Worm (Caenorhabditis elegans): ENCODE data around the gene Y73B3A.8.
"Not testable (repeated sequence)": the region's sequence is repeated elsewhere in the genome, so short reads cannot be mapped to it uniquely, and the experiment has no call there.

- not testable (repeated sequence) for TF ChIP-seq hlh-30 (tag; optimal IDR thresholded peaks at IDR 0.05; ENCODE audit: insufficient read depth); ceh-31 (tag; optimal IDR thresholded peaks at IDR 0.05); C38D4.7 (GFP tag; optimal IDR thresholded peaks at IDR 0.05); nfya-1 (tag; optimal IDR thresholded peaks at IDR 0.05); pag-3 (tag; optimal IDR thresholded peaks at IDR 0.05; ENCODE audit: borderline replicate concordance); unc-55 (GFP tag; optimal IDR thresholded peaks at IDR 0.05); dve-1 (tag; optimal IDR thresholded peaks at IDR 0.05); ceh-9 (tag; optimal IDR thresholded peaks at IDR 0.05); K09A11.1 (tag; optimal IDR thresholded peaks at IDR 0.05; ENCODE audit: insufficient read depth)
Measured at ce11 chrX:163034-163433, 22.0 kb upstream of the Y73B3A.8 start, which contains the start of gene tmed-12.

Measured in whole organism, late embryonic.